Worm (Caenorhabditis elegans) whole organism, late embryonic: ENCODE measurements around the gene etr-1.

Experiments used
- C08G9.2 ChIP-seq: sonication (generic microtip); optimal IDR thresholded peaks from 2 replicates; lab custom pipeline; 2016; ENCODE audit warnings: mild to moderate bottlenecking, missing genetic modification characterization, moderate library complexity, missing compliant biosample characterization
- F13H6.1 ChIP-seq: sonication (generic microtip); optimal IDR thresholded peaks from 2 replicates; lab custom pipeline; 2016; ENCODE audit warnings: missing genetic modification characterization, missing compliant biosample characterization
- ceh-30 ChIP-seq: fragments of 150-350 bp; optimal IDR thresholded peaks from 2 replicates; lab custom pipeline; 2014; ENCODE audit warnings: missing biosample characterization, missing genetic modification characterization
- dmd-4 ChIP-seq: sonication (generic microtip); optimal IDR thresholded peaks from 2 replicates; lab custom pipeline; 2016; ENCODE audit warnings: borderline replicate concordance, missing genetic modification characterization, missing compliant biosample characterization
- eyg-1 ChIP-seq: sonication (generic microtip); optimal IDR thresholded peaks from 2 replicates; lab custom pipeline; 2016; ENCODE audit warnings: missing genotype, missing genetic modification characterization, missing compliant biosample characterization
- odd-2 ChIP-seq: sonication (generic microtip); optimal IDR thresholded peaks from 2 replicates; lab custom pipeline; 2017; ENCODE audit warnings: antibody characterized with exemption, mild to moderate bottlenecking, missing genetic modification characterization, missing compliant biosample characterization
- pax-1 ChIP-seq: fragments of 150-350 bp; optimal IDR thresholded peaks from 2 replicates; lab custom pipeline; 2014; ENCODE audit warnings: missing biosample characterization, missing genetic modification characterization
- pha-4 ChIP-seq: fragments of 150-350 bp; optimal IDR thresholded peaks from 2 replicates; lab custom pipeline; 2018; ENCODE audit warnings: missing biosample characterization, missing genetic modification reagents, missing genetic modification characterization
- pqm-1 ChIP-seq: sonication (generic microtip); optimal IDR thresholded peaks from 2 replicates; lab custom pipeline; 2016; ENCODE audit warnings: missing genetic modification characterization, missing compliant biosample characterization
- pros-1 ChIP-seq: fragments of 150-350 bp; optimal IDR thresholded peaks from 2 replicates; lab custom pipeline; 2014; ENCODE audit warnings: missing biosample characterization, missing genetic modification reagents, missing genetic modification characterization
- ref-2 ChIP-seq: sonication (generic microtip); optimal IDR thresholded peaks from 2 replicates; lab custom pipeline; 2016; ENCODE audit warnings: missing genetic modification characterization, missing compliant biosample characterization
- tbx-2 ChIP-seq: sonication (generic microtip); optimal IDR thresholded peaks from 2 replicates; lab custom pipeline; 2016; ENCODE audit warnings: missing genetic modification characterization, missing compliant biosample characterization
- zip-5 ChIP-seq: sonication (generic microtip); optimal IDR thresholded peaks from 2 replicates; lab custom pipeline; 2016; ENCODE audit warnings: missing genetic modification characterization, missing compliant biosample characterization

DNA sequence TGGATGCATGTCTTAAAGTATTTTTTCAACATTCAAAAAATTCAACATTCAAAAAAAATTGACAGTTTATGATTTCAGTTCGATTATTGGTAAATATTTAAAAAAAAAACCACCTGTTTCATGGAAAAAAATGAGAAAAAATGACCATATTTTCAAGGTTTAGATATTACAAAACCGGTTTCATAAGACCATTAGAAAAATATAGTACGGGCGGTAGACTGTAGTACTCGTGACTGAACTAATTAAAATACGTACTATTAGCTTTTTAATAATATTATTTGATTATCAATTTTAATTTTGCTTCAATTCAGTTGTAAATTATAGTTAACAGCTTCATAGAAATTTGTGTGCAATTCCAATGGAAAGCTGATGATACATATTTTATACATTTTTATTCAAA lies 14.4 kb downstream of the etr-1 start:
- TF ChIP-seq C08G9.2 (no peak), zip-5 (tag; lab: Kevin White, UChicago) (no peak), F13H6.1 (tag; lab: Kevin White, UChicago) (no peak), ref-2 (tag; lab: Kevin White, UChicago) (no peak), odd-2 (no peak), pha-4 (tag; lab: Kevin White, UChicago) (no peak), dmd-4 (tag; lab: Kevin White, UChicago) (no peak), ceh-30 (tag; lab: Kevin White, UChicago) (no peak), pqm-1 (no peak), pax-1 (tag; lab: Kevin White, UChicago) (no peak), tbx-2 (tag; lab: Kevin White, UChicago) (no peak), pros-1 (no peak), eyg-1 (no peak)
